Fruit fly (Drosophila melanogaster) whole organism, embryonic: Measurements from ENCODE around the gene Atx-1.

Experiments used
- Atf3 ChIP-seq: fragments of 200-800 bp; sonication (Bioruptor generic); optimal IDR thresholded peaks from 3 replicates; lab custom pipeline; 2016; ENCODE audit warnings: missing biosample characterization, missing genetic modification characterization
- B-H2 ChIP-seq: fragments of 200-800 bp; sonication (Bioruptor generic); optimal IDR thresholded peaks from 2 replicates; lab custom pipeline; 2018; ENCODE audit warnings: missing biosample characterization, mild to moderate bottlenecking, missing genetic modification characterization
- Blimp-1 ChIP-seq: fragments of 200-800 bp; sonication (Bioruptor generic); optimal IDR thresholded peaks from 3 replicates; lab custom pipeline; 2018; ENCODE audit warnings: missing biosample characterization, missing genetic modification characterization, mild to moderate bottlenecking, moderate library complexity, missing genetic modification reagents
- CG10147 ChIP-seq: fragments of 200-800 bp; sonication (Bioruptor generic); optimal IDR thresholded peaks from 2 replicates; lab custom pipeline; 2019; ENCODE audit warnings: missing biosample characterization, mild to moderate bottlenecking, missing genetic modification characterization, moderate library complexity
- CG11695 ChIP-seq: fragments of 200-800 bp; sonication (Bioruptor generic); IDR thresholded peaks from 3 replicates; pipeline ENCODE4 v1.3.6; 2022; ENCODE audit warnings: missing biosample characterization, missing genetic modification characterization
- CG12769 ChIP-seq: fragments of 200-800 bp; sonication (Bioruptor generic); optimal IDR thresholded peaks from 2 replicates; lab custom pipeline; 2019; ENCODE audit warnings: missing biosample characterization, mild to moderate bottlenecking, missing genetic modification characterization, moderate library complexity
- CG13123 ChIP-seq: fragments of 200-800 bp; sonication (Bioruptor generic); optimal IDR thresholded peaks from 2 replicates; lab custom pipeline; 2016; ENCODE audit warnings: missing biosample characterization, missing genetic modification characterization
- CG13894 ChIP-seq: fragments of 200-800 bp; sonication (Bioruptor generic); optimal IDR thresholded peaks from 3 replicates; lab custom pipeline; 2018; ENCODE audit warnings: missing biosample characterization, mild to moderate bottlenecking, missing genetic modification characterization, moderate library complexity
- CG14441 ChIP-seq: fragments of 200-800 bp; sonication (Bioruptor generic); IDR thresholded peaks from 2 replicates; pipeline ENCODE4 v1.3.6; 2022; ENCODE audit warnings: missing biosample characterization, missing genetic modification characterization
- CG15514 ChIP-seq: fragments of 200-800 bp; sonication (Bioruptor generic); optimal IDR thresholded peaks from 3 replicates; lab custom pipeline; 2017; ENCODE audit warnings: missing biosample characterization, missing genetic modification characterization, mild to moderate bottlenecking, moderate library complexity, missing genetic modification reagents
- CG31224 ChIP-seq: fragments of 200-800 bp; sonication (Bioruptor generic); IDR thresholded peaks from 2 replicates; pipeline ENCODE4 v1.3.6; 2022; ENCODE audit warnings: missing biosample characterization, missing genetic modification characterization
- CG4328 ChIP-seq: fragments of 200-800 bp; sonication (Bioruptor generic); optimal IDR thresholded peaks from 3 replicates; lab custom pipeline; 2017; ENCODE audit warnings: missing biosample characterization, missing genetic modification reagents, missing genetic modification characterization
- CG4424 ChIP-seq: fragments of 200-800 bp; sonication (Bioruptor generic); optimal IDR thresholded peaks from 3 replicates; lab custom pipeline; 2016; ENCODE audit warnings: missing biosample characterization, missing genetic modification characterization
- CG5953 ChIP-seq: fragments of 200-800 bp; sonication (Bioruptor generic); IDR thresholded peaks from 2 replicates; pipeline ENCODE4 v1.3.6; 2022; ENCODE audit warnings: missing biosample characterization, missing genetic modification characterization
- CG7271 ChIP-seq: fragments of 200-800 bp; sonication (Bioruptor generic); optimal IDR thresholded peaks from 2 replicates; lab custom pipeline; 2018; ENCODE audit warnings: missing biosample characterization, mild to moderate bottlenecking, missing genetic modification characterization, moderate library complexity
- CG7556 ChIP-seq: fragments of 200-800 bp; sonication (Bioruptor generic); optimal IDR thresholded peaks from 2 replicates; lab custom pipeline; 2017; ENCODE audit warnings: missing biosample characterization, mild to moderate bottlenecking, missing genetic modification characterization
- CG7987 ChIP-seq: fragments of 200-800 bp; sonication (Bioruptor generic); optimal IDR thresholded peaks from 2 replicates; lab custom pipeline; 2018; ENCODE audit warnings: missing biosample characterization, mild to moderate bottlenecking, missing genetic modification characterization, moderate library complexity
- CG8089 ChIP-seq: fragments of 200-800 bp; sonication (Bioruptor generic); optimal IDR thresholded peaks from 3 replicates; lab custom pipeline; 2016; ENCODE audit warnings: missing biosample characterization, missing genetic modification characterization
- CG8765 ChIP-seq: fragments of 200-800 bp; sonication (Bioruptor generic); IDR thresholded peaks from 2 replicates; pipeline ENCODE4 v1.3.6; 2022; ENCODE audit warnings: missing biosample characterization, missing genetic modification characterization
- CG9727 ChIP-seq: fragments of 200-800 bp; sonication (Bioruptor generic); optimal IDR thresholded peaks from 3 replicates; lab custom pipeline; 2017; ENCODE audit warnings: missing biosample characterization, mild to moderate bottlenecking, missing genetic modification characterization
- Camta ChIP-seq: fragments of 200-800 bp; sonication (Bioruptor generic); optimal IDR thresholded peaks from 2 replicates; lab custom pipeline; 2016; ENCODE audit warnings: missing biosample characterization, missing genetic modification characterization
- E2f2 ChIP-seq: fragments of 200-800 bp; sonication (Bioruptor generic); IDR thresholded peaks from 2 replicates; pipeline ENCODE4 v1.3.6; 2022; ENCODE audit warnings: missing biosample characterization, missing genetic modification characterization
- Fer3 ChIP-seq: fragments of 200-800 bp; sonication (Bioruptor generic); optimal IDR thresholded peaks from 2 replicates; lab custom pipeline; 2018; ENCODE audit warnings: missing biosample characterization, mild to moderate bottlenecking, missing genetic modification characterization, moderate library complexity
- Hand ChIP-seq: fragments of 200-800 bp; sonication (Bioruptor generic); optimal IDR thresholded peaks from 2 replicates; lab custom pipeline; 2017; ENCODE audit warnings: mild to moderate bottlenecking, missing biosample characterization, missing genetic modification reagents, missing genetic modification characterization
- MESR4 ChIP-seq: fragments of 200-800 bp; sonication (Bioruptor generic); optimal IDR thresholded peaks from 2 replicates; lab custom pipeline; 2018; ENCODE audit warnings: missing biosample characterization, mild to moderate bottlenecking, missing genetic modification characterization, moderate library complexity
- Max ChIP-seq: fragments of 200-800 bp; sonication (Bioruptor generic); optimal IDR thresholded peaks from 2 replicates; lab custom pipeline; 2016; ENCODE audit warnings: missing biosample characterization, mild to moderate bottlenecking, missing genetic modification characterization
- Mes4 ChIP-seq: fragments of 200-800 bp; sonication (Bioruptor generic); optimal IDR thresholded peaks from 2 replicates; lab custom pipeline; 2016; ENCODE audit warnings: missing biosample characterization, missing genetic modification characterization
- Nf-YA ChIP-seq: fragments of 200-800 bp; sonication (Bioruptor generic); IDR thresholded peaks from 2 replicates; pipeline ENCODE4 v1.3.6; 2022; ENCODE audit warnings: missing biosample characterization, missing genetic modification characterization
- Scr ChIP-seq: fragments of 200-800 bp; sonication (Bioruptor generic); IDR thresholded peaks from 2 replicates; pipeline ENCODE4 v1.3.6; 2022; ENCODE audit warnings: missing biosample characterization, missing genetic modification characterization; ENCODE audit not compliant: partially characterized antibody
- YL-1 ChIP-seq: fragments of 200-800 bp; sonication (Bioruptor generic); optimal IDR thresholded peaks from 3 replicates; lab custom pipeline; 2017; ENCODE audit warnings: missing biosample characterization, mild to moderate bottlenecking, missing genetic modification characterization
- abd-A ChIP-seq: fragments of 200-800 bp; sonication (Bioruptor generic); optimal IDR thresholded peaks from 3 replicates; lab custom pipeline; 2019; ENCODE audit warnings: missing biosample characterization, mild to moderate bottlenecking, missing genetic modification characterization, moderate library complexity
- ato ChIP-seq: fragments of 200-800 bp; sonication (Bioruptor generic); IDR thresholded peaks from 2 replicates; pipeline ENCODE4 v1.3.6; 2022; ENCODE audit warnings: missing biosample characterization, missing genetic modification characterization; ENCODE audit not compliant: partially characterized antibody
- bcd ChIP-seq: fragments of 200-800 bp; sonication (Bioruptor generic); optimal IDR thresholded peaks from 2 replicates; lab custom pipeline; 2017; ENCODE audit warnings: missing biosample characterization, mild to moderate bottlenecking, missing genetic modification characterization
- bsh ChIP-seq, 2 experiments: fragments of 200-800 bp; sonication (Bioruptor generic); optimal IDR thresholded peaks; 2 replicates each; lab custom pipeline; 2017 to 2018; ENCODE audit warnings: mild to moderate bottlenecking in 2 of 2, missing biosample characterization in 2 of 2, missing genetic modification characterization in 2 of 2, moderate library complexity in 1 of 2
- disco-r ChIP-seq: fragments of 200-800 bp; sonication (Bioruptor generic); optimal IDR thresholded peaks from 2 replicates; lab custom pipeline; 2016; ENCODE audit warnings: missing biosample characterization, missing genetic modification characterization
- dmrt11E ChIP-seq: fragments of 200-800 bp; sonication (Bioruptor generic); optimal IDR thresholded peaks from 3 replicates; lab custom pipeline; 2018; ENCODE audit warnings: missing biosample characterization, mild to moderate bottlenecking, missing genetic modification characterization, moderate library complexity
- ems ChIP-seq: fragments of 200-800 bp; sonication (Bioruptor generic); optimal IDR thresholded peaks from 3 replicates; lab custom pipeline; 2016; ENCODE audit warnings: missing biosample characterization, missing genetic modification characterization
- fru ChIP-seq: fragments of >200 bp; optimal IDR thresholded peaks from 2 replicates; lab custom pipeline; 2017
- gcm ChIP-seq: fragments of 200-800 bp; sonication (Bioruptor generic); optimal IDR thresholded peaks from 2 replicates; lab custom pipeline; 2019; ENCODE audit warnings: missing biosample characterization, mild to moderate bottlenecking, missing genetic modification characterization, moderate library complexity
- inv ChIP-seq: fragments of 200-800 bp; sonication (Bioruptor generic); IDR thresholded peaks from 2 replicates; pipeline ENCODE4 v1.3.6; 2022; ENCODE audit warnings: missing biosample characterization, missing genetic modification characterization; ENCODE audit not compliant: partially characterized antibody
- ken ChIP-seq: fragments of 200-800 bp; sonication (Bioruptor generic); IDR thresholded peaks from 3 replicates; pipeline ENCODE4 v1.3.6; 2022; ENCODE audit warnings: missing biosample characterization, missing genetic modification characterization
- mirr ChIP-seq: fragments of 200-800 bp; sonication (Bioruptor generic); optimal IDR thresholded peaks from 3 replicates; lab custom pipeline; 2018; ENCODE audit warnings: missing biosample characterization, mild to moderate bottlenecking, missing genetic modification characterization
- ranshi ChIP-seq: fragments of 200-800 bp; sonication (Bioruptor generic); IDR thresholded peaks from 2 replicates; pipeline ENCODE4 v1.3.6; 2022; ENCODE audit warnings: missing biosample characterization, missing genetic modification characterization
- ro ChIP-seq: fragments of 200-800 bp; sonication (Bioruptor generic); IDR thresholded peaks from 2 replicates; pipeline ENCODE4 v1.3.6; 2022; ENCODE audit warnings: missing biosample characterization, missing genetic modification characterization
- sd ChIP-seq: fragments of 200-800 bp; sonication (Bioruptor generic); optimal IDR thresholded peaks from 3 replicates; lab custom pipeline; 2018; ENCODE audit warnings: missing biosample characterization, mild to moderate bottlenecking, missing genetic modification characterization, moderate library complexity
- sr ChIP-seq: fragments of 200-800 bp; sonication (Bioruptor generic); IDR thresholded peaks from 3 replicates; pipeline ENCODE4 v1.3.6; 2022; ENCODE audit warnings: missing biosample characterization, missing genetic modification characterization
- tin ChIP-seq: fragments of 200-800 bp; sonication (Bioruptor generic); optimal IDR thresholded peaks from 3 replicates; lab custom pipeline; 2016; ENCODE audit warnings: missing biosample characterization, missing genetic modification characterization
- toy ChIP-seq: fragments of 200-800 bp; sonication (Bioruptor generic); IDR thresholded peaks from 2 replicates; pipeline ENCODE4 v1.3.6; 2022; ENCODE audit warnings: missing biosample characterization, missing genetic modification characterization
- ttk ChIP-seq: fragments of 200-800 bp; sonication (Bioruptor generic); IDR thresholded peaks from 2 replicates; pipeline ENCODE4 v2.1.2; 2022; ENCODE audit warnings: missing biosample characterization, missing genetic modification characterization
- zen2 ChIP-seq: fragments of 200-800 bp; sonication (Bioruptor generic); IDR thresholded peaks from 3 replicates; pipeline ENCODE4 v1.3.6; 2022; ENCODE audit warnings: missing biosample characterization, missing genetic modification characterization; ENCODE audit not compliant: partially characterized antibody

Atx-1 gene

dm6 chrX:6861523-6862077 is 38.6 kb downstream of the Atx-1 start (continued):
- TF ChIP-seq tin (GFP tag; lab: Kevin White, UChicago) (peak; percentile 15), CG4424 (GFP tag; lab: Kevin White, UChicago) (peak; percentile 3), sr (GFP tag; lab: Robert Waterston, UW) (no peak), Mes4 (GFP tag; lab: Kevin White, UChicago) (no peak), CG8765 (GFP tag; lab: Robert Waterston, UW) (peak; percentile 59; the same call in 1 of the 2 replicates), B-H2 (peak; percentile 10), Blimp-1 (peak; percentile 22), Fer3 (peak; percentile 70), toy (GFP tag; lab: Robert Waterston, UW) (peak; percentile 38; the same call in 1 of the 2 replicates), MESR4 (GFP tag; lab: Kevin White, UChicago) (no peak), abd-A (tag; lab: Kevin White, UChicago) (peak; percentile 96), dmrt11E (tag; lab: Kevin White, UChicago) (no peak), CG7556 (GFP tag; lab: Kevin White, UChicago) (peak; percentile 17), CG4328 (GFP tag; lab: Kevin White, UChicago) (peak; percentile 28), CG10147 (GFP tag; lab: Kevin White, UChicago) (peak; percentile 56), ken (GFP tag; lab: Robert Waterston, UW) (0 out of 3 replicates have a peak, but pooled peaks have one; percentile 49), CG13123 (GFP tag; lab: Kevin White, UChicago) (no peak), CG12769 (tag; lab: Kevin White, UChicago) (peak; percentile 96), CG8089 (no peak), Nf-YA (GFP tag; lab: Robert Waterston, UW) (peak; percentile 48; the same call in 1 of the 2 replicates), disco-r (GFP tag; lab: Kevin White, UChicago) (no peak), bcd (peak; percentile 52), CG7271 (tag; lab: Kevin White, UChicago) (no peak), ato (GFP tag; lab: Robert Waterston, UW) (no peak), CG11695 (GFP tag; lab: Robert Waterston, UW) (peak; percentile 63; the same call in 2 of the 3 replicates), YL-1 (peak; percentile 8), fru (lab: Kevin White, UChicago) (no peak), Max (no peak), CG13894 (tag; lab: Kevin White, UChicago) (peak; percentile 93), zen2 (GFP tag; lab: Robert Waterston, UW) (no peak), CG31224 (GFP tag; lab: Robert Waterston, UW) (peak; percentile 63), gcm (no peak), inv (no peak), Scr (GFP tag; lab: Robert Waterston, UW) (peak; percentile 45), CG5953 (GFP tag; lab: Robert Waterston, UW) (no peak), sd (tag; lab: Kevin White, UChicago) (peak; percentile 77), Camta (GFP tag; lab: Kevin White, UChicago) (no peak), ranshi (GFP tag; lab: Robert Waterston, UW) (peak; percentile 66), CG14441 (GFP tag; lab: Robert Waterston, UW) (peak; percentile 80), CG7987 (GFP tag; lab: Kevin White, UChicago) (peak; percentile 21), CG15514 (peak; percentile 14), bsh (GFP tag; optimal IDR thresholded peaks at IDR 0.05; lab: Kevin White, UChicago) (peak; percentile 19 to 49), Hand (GFP tag; lab: Kevin White, UChicago) (no peak), ro (GFP tag; lab: Robert Waterston, UW) (no peak), mirr (peak; percentile 86), ttk (GFP tag; lab: Robert Waterston, UW) (peak; percentile 13), CG9727 (peak; percentile 18), E2f2 (GFP tag; lab: Robert Waterston, UW) (peak; percentile 36; the same call in 1 of the 2 replicates), Atf3 (GFP tag; lab: Kevin White, UChicago) (no peak), ems (peak; percentile 26)
